Worm (Caenorhabditis elegans) whole organism, young adult: Measurements from ENCODE around the gene ZK899.5.
A peak's percentile ranks its signal among the peaks of the same experiment; 100 is the strongest.

Experiments used
- B0019.2 ChIP-seq: fragments of 200-800 bp; sonication (Bioruptor generic); conservative IDR thresholded peaks from 2 replicates; pipeline ENCODE4 v1.3.6; 2022; ENCODE audit warnings: missing genetic modification reagents, missing genetic modification characterization, missing compliant biosample characterization
- D2030.7 ChIP-seq: fragments of 200-800 bp; sonication (Bioruptor generic); IDR thresholded peaks from 2 replicates; pipeline ENCODE4 v1.3.6; 2022; ENCODE audit warnings: missing genetic modification reagents, missing genetic modification characterization, missing compliant biosample characterization
- F10E7.11 ChIP-seq: sonication (generic microtip); optimal IDR thresholded peaks from 2 replicates; lab custom pipeline; 2017; ENCODE audit warnings: mild to moderate bottlenecking, missing genetic modification characterization, moderate library complexity, missing compliant biosample characterization
- F39B2.1 ChIP-seq: fragments of 200-800 bp; sonication (Bioruptor generic); IDR thresholded peaks from 2 replicates; pipeline ENCODE4 v1.3.6; 2022; ENCODE audit warnings: missing genetic modification reagents, missing genetic modification characterization, missing compliant biosample characterization
- F52B5.7 ChIP-seq: sonication (generic microtip); optimal IDR thresholded peaks from 2 replicates; lab custom pipeline; 2016; ENCODE audit warnings: mild to moderate bottlenecking, missing genetic modification characterization, missing compliant biosample characterization
- F55B11.4 ChIP-seq: sonication (generic microtip); optimal IDR thresholded peaks from 2 replicates; lab custom pipeline; 2016; ENCODE audit warnings: missing compliant biosample characterization, missing genetic modification characterization, borderline replicate concordance; ENCODE audit not compliant: insufficient read depth
- T26A5.8 ChIP-seq: sonication (generic microtip); optimal IDR thresholded peaks from 2 replicates; lab custom pipeline; 2016; ENCODE audit warnings: missing genetic modification characterization, missing compliant biosample characterization
- Y53F4B.3 ChIP-seq: fragments of 200-800 bp; sonication (Bioruptor generic); IDR thresholded peaks from 2 replicates; pipeline ENCODE4 v1.3.6; 2022; ENCODE audit warnings: missing genetic modification reagents, missing genetic modification characterization, missing compliant biosample characterization
- Y53G8AR.9 ChIP-seq: fragments of 200-800 bp; sonication (Bioruptor generic); conservative IDR thresholded peaks from 2 replicates; pipeline ENCODE4 v1.3.6; 2022; ENCODE audit warnings: missing genetic modification reagents, missing genetic modification characterization, missing compliant biosample characterization
- Y56A3A.18 ChIP-seq: fragments of 200-800 bp; sonication (Bioruptor generic); IDR thresholded peaks from 2 replicates; pipeline ENCODE4 v1.3.6; 2022; ENCODE audit warnings: missing genetic modification reagents, missing genetic modification characterization, missing compliant biosample characterization
- Y67H2A.10 ChIP-seq: fragments of 200-800 bp; sonication (Bioruptor generic); conservative IDR thresholded peaks from 2 replicates; pipeline ENCODE4 v1.3.6; 2022; ENCODE audit warnings: missing genetic modification reagents, missing genetic modification characterization, missing compliant biosample characterization
- Y95B8A.8 ChIP-seq: fragments of 200-800 bp; sonication (Bioruptor generic); IDR thresholded peaks from 2 replicates; pipeline ENCODE4 v1.3.6; 2022; ENCODE audit warnings: missing genetic modification reagents, missing genetic modification characterization, missing compliant biosample characterization
- ZK185.1 ChIP-seq: sonication (generic microtip); optimal IDR thresholded peaks from 2 replicates; lab custom pipeline; 2016; ENCODE audit warnings: mild to moderate bottlenecking, missing genetic modification characterization, missing compliant biosample characterization; ENCODE audit not compliant: poor library complexity, severe bottlenecking
- ama-1 ChIP-seq, 3 experiments: fragments of 150-350 bp in 1 of 3; sonication (generic microtip) in 2 of 3; optimal IDR thresholded peaks; 2 replicates each; lab custom pipeline; 2014 to 2018; ENCODE audit warnings: missing biosample characterization in 2 of 3, missing genetic modification characterization in 2 of 3, missing genetic modification reagents in 2 of 3
- atf-7 ChIP-seq: sonication (generic microtip); optimal IDR thresholded peaks from 2 replicates; lab custom pipeline; 2017; ENCODE audit warnings: mild to moderate bottlenecking, missing genetic modification characterization, missing compliant biosample characterization
- attf-3 ChIP-seq: fragments of 200-800 bp; sonication (Bioruptor generic); conservative IDR thresholded peaks from 2 replicates; pipeline ENCODE4 v1.3.6; 2022; ENCODE audit warnings: missing genetic modification reagents, missing genetic modification characterization, missing compliant biosample characterization
- attf-5 ChIP-seq: fragments of 200-800 bp; sonication (Bioruptor generic); optimal IDR thresholded peaks from 2 replicates; lab custom pipeline; 2018; ENCODE audit warnings: mild to moderate bottlenecking, missing genetic modification characterization, missing compliant biosample characterization
- bed-1 ChIP-seq: fragments of 200-800 bp; sonication (Bioruptor generic); IDR thresholded peaks from 2 replicates; pipeline ENCODE4 v1.3.6; 2022; ENCODE audit warnings: missing genetic modification reagents, missing genetic modification characterization, missing compliant biosample characterization
- ccch-3 ChIP-seq: fragments of 200-800 bp; sonication (Bioruptor generic); optimal IDR thresholded peaks from 2 replicates; lab custom pipeline; 2018; ENCODE audit warnings: mild to moderate bottlenecking, missing genetic modification characterization, missing compliant biosample characterization
- cebp-1 ChIP-seq, 2 experiments: fragments of 200-800 bp in 1 of 2; sonication (Bioruptor generic) in 1 of 2; sonication (generic microtip) in 1 of 2; IDR thresholded peaks in 1 of 2; optimal IDR thresholded peaks in 1 of 2; 2 replicates each; pipeline versions ENCODE4 v1.3.6 to Lab custom; 2017 to 2022; ENCODE audit warnings: missing compliant biosample characterization in 2 of 2, missing genetic modification characterization in 2 of 2, mild to moderate bottlenecking in 1 of 2, missing genetic modification reagents in 1 of 2, moderate library complexity in 1 of 2
- cebp-2 ChIP-seq: fragments of 200-800 bp; sonication (Bioruptor generic); IDR thresholded peaks from 2 replicates; pipeline ENCODE4 v1.3.6; 2022; ENCODE audit warnings: missing genetic modification characterization, missing compliant biosample characterization
- ceh-100 ChIP-seq: fragments of 200-800 bp; sonication (Bioruptor generic); IDR thresholded peaks from 2 replicates; pipeline ENCODE4 v1.3.6; 2022; ENCODE audit warnings: missing genetic modification reagents, missing genetic modification characterization, missing compliant biosample characterization
- ceh-27 ChIP-seq: fragments of 200-800 bp; sonication (Bioruptor generic); optimal IDR thresholded peaks from 2 replicates; lab custom pipeline; 2018; ENCODE audit warnings: mild to moderate bottlenecking, missing genetic modification characterization, moderate library complexity, missing compliant biosample characterization
- ceh-40 ChIP-seq: fragments of 200-800 bp; sonication (Bioruptor generic); IDR thresholded peaks from 2 replicates; pipeline ENCODE4 v1.3.6; 2022; ENCODE audit warnings: missing genetic modification characterization, missing compliant biosample characterization
- ceh-79 ChIP-seq: sonication (generic microtip); optimal IDR thresholded peaks from 2 replicates; lab custom pipeline; 2017; ENCODE audit warnings: mild to moderate bottlenecking, missing genetic modification characterization, missing compliant biosample characterization
- dpff-1 ChIP-seq: sonication (generic microtip); optimal IDR thresholded peaks from 2 replicates; lab custom pipeline; 2017; ENCODE audit warnings: mild to moderate bottlenecking, missing genetic modification characterization, missing compliant biosample characterization
- efl-1 ChIP-seq: fragments of 150-350 bp; optimal IDR thresholded peaks from 2 replicates; lab custom pipeline; 2014; ENCODE audit warnings: missing biosample characterization, missing genetic modification reagents, missing genetic modification characterization
- egrh-3 ChIP-seq: fragments of 200-800 bp; sonication (Bioruptor generic); IDR thresholded peaks from 2 replicates; pipeline ENCODE4 v1.3.6; 2022; ENCODE audit warnings: missing genetic modification reagents, missing genetic modification characterization, missing compliant biosample characterization
- ekl-4 ChIP-seq: fragments of 200-800 bp; sonication (Bioruptor generic); IDR thresholded peaks from 2 replicates; pipeline ENCODE4 v1.3.6; 2022; ENCODE audit warnings: missing genetic modification reagents, missing genetic modification characterization, missing compliant biosample characterization
- hlh-12 ChIP-seq: sonication (generic microtip); optimal IDR thresholded peaks from 2 replicates; lab custom pipeline; 2016; ENCODE audit warnings: missing genetic modification characterization, missing compliant biosample characterization
- hlh-26 ChIP-seq: fragments of 200-800 bp; sonication (Bioruptor generic); conservative IDR thresholded peaks from 2 replicates; pipeline ENCODE4 v1.3.6; 2022; ENCODE audit warnings: missing genetic modification reagents, missing genetic modification characterization, missing compliant biosample characterization
- hmg-1.2 ChIP-seq: fragments of 200-800 bp; sonication (Bioruptor generic); IDR thresholded peaks from 2 replicates; pipeline ENCODE4 v1.3.6; 2022; ENCODE audit warnings: missing genetic modification reagents, missing genetic modification characterization, missing compliant biosample characterization
- hrde-1 ChIP-seq: sonication (generic microtip); optimal IDR thresholded peaks from 2 replicates; lab custom pipeline; 2016; ENCODE audit warnings: missing genetic modification characterization, mild to moderate bottlenecking, missing compliant biosample characterization, moderate library complexity, missing genotype, missing genetic modification reagents, borderline replicate concordance
- hsf-1 ChIP-seq: fragments of 200-800 bp; sonication (Bioruptor generic); IDR thresholded peaks from 2 replicates; pipeline ENCODE4 v1.3.6; 2022; ENCODE audit warnings: missing genetic modification reagents, missing genetic modification characterization, missing compliant biosample characterization
- let-607 ChIP-seq, 2 experiments: fragments of 200-800 bp in 1 of 2; sonication (Bioruptor generic) in 1 of 2; sonication (generic microtip) in 1 of 2; optimal IDR thresholded peaks; 2 replicates each; lab custom pipeline; 2016 to 2018; ENCODE audit warnings: mild to moderate bottlenecking in 2 of 2, missing compliant biosample characterization in 2 of 2, missing genetic modification characterization in 2 of 2, moderate library complexity in 2 of 2, missing genotype in 1 of 2
- lsy-27 ChIP-seq: sonication (generic microtip); optimal IDR thresholded peaks from 2 replicates; lab custom pipeline; 2017; ENCODE audit warnings: missing genetic modification characterization, mild to moderate bottlenecking, missing compliant biosample characterization, antibody characterized with exemption, missing genotype, borderline replicate concordance; ENCODE audit not compliant: insufficient read depth
- madf-10 ChIP-seq: sonication (generic microtip); optimal IDR thresholded peaks from 2 replicates; lab custom pipeline; 2016; ENCODE audit warnings: mild to moderate bottlenecking, missing genetic modification characterization, missing compliant biosample characterization
- madf-3 ChIP-seq: fragments of 200-800 bp; sonication (Bioruptor generic); IDR thresholded peaks from 2 replicates; pipeline ENCODE4 v1.3.6; 2022; ENCODE audit warnings: missing genetic modification reagents, missing genetic modification characterization, missing compliant biosample characterization
- nfyb-1 ChIP-seq: fragments of 200-800 bp; sonication (Bioruptor generic); IDR thresholded peaks from 2 replicates; pipeline ENCODE4 v1.3.6; 2022; ENCODE audit warnings: missing genetic modification reagents, missing genetic modification characterization, missing compliant biosample characterization
- snpc-1.3 ChIP-seq: sonication (generic microtip); optimal IDR thresholded peaks from 2 replicates; lab custom pipeline; 2017; ENCODE audit warnings: missing genetic modification characterization, mild to moderate bottlenecking, missing compliant biosample characterization, antibody characterized with exemption, moderate library complexity, missing genotype, missing genetic modification reagents; ENCODE audit not compliant: insufficient read depth
- tlf-1 ChIP-seq: fragments of 200-800 bp; sonication (Bioruptor generic); optimal IDR thresholded peaks from 2 replicates; lab custom pipeline; 2018; ENCODE audit warnings: mild to moderate bottlenecking, missing genetic modification characterization, missing compliant biosample characterization
- xnd-1 ChIP-seq: sonication (generic microtip); optimal IDR thresholded peaks from 2 replicates; lab custom pipeline; 2016; ENCODE audit warnings: missing genotype, missing genetic modification reagents, missing genetic modification characterization, missing compliant biosample characterization
- ztf-18 ChIP-seq: sonication (generic microtip); optimal IDR thresholded peaks from 2 replicates; lab custom pipeline; 2016; ENCODE audit warnings: missing genotype, mild to moderate bottlenecking, missing genetic modification characterization, missing compliant biosample characterization
- ztf-28 ChIP-seq: fragments of 200-800 bp; sonication (Bioruptor generic); IDR thresholded peaks from 2 replicates; pipeline ENCODE4 v1.3.6; 2022; ENCODE audit warnings: missing genetic modification reagents, missing genetic modification characterization, missing compliant biosample characterization
- ztf-3 ChIP-seq: fragments of 200-800 bp; sonication (Bioruptor generic); optimal IDR thresholded peaks from 2 replicates; lab custom pipeline; 2018; ENCODE audit warnings: mild to moderate bottlenecking, missing genetic modification characterization, missing compliant biosample characterization
- ztf-6 ChIP-seq: fragments of 200-800 bp; sonication (Bioruptor generic); IDR thresholded peaks from 2 replicates; pipeline ENCODE4 v1.3.6; 2022; ENCODE audit warnings: missing genetic modification reagents, missing genetic modification characterization, missing compliant biosample characterization

The ZK899.5 gene

ce11 chrX:9467573-9467972, 6.8 kb upstream of the ZK899.5 start:
- TF ChIP-seq ceh-27 (peak; percentile 59), ztf-28 (GFP tag; lab: Robert Waterston, UW) (no peak), hrde-1 (peak; percentile 45), let-607 (tag; optimal IDR thresholded peaks at IDR 0.05; lab: Kevin White, UChicago) (peak; percentile 14 to 32), ztf-18 (tag; lab: Kevin White, UChicago) (peak; percentile 66), hlh-26 (GFP tag; lab: Robert Waterston, UW) (no peak), F52B5.7 (tag; lab: Kevin White, UChicago) (no peak), Y53G8AR.9 (GFP tag; lab: Robert Waterston, UW) (no peak), bed-1 (GFP tag; lab: Robert Waterston, UW) (no peak), F10E7.11 (peak; percentile 39), hlh-12 (tag; lab: Kevin White, UChicago) (no peak), dpff-1 (no peak), ccch-3 (GFP tag; lab: Kevin White, UChicago) (no peak), F39B2.1 (GFP tag; lab: Robert Waterston, UW) (no peak), ceh-40 (GFP tag; lab: Robert Waterston, UW) (peak; percentile 79; the same call in 1 of the 2 replicates), Y53F4B.3 (GFP tag; lab: Robert Waterston, UW) (peak; percentile 31; the same call in 1 of the 2 replicates), cebp-2 (GFP tag; lab: Robert Waterston, UW) (no peak), egrh-3 (no peak), F55B11.4 (tag; lab: Kevin White, UChicago) (no peak), cebp-1 (GFP tag; IDR thresholded peaks at IDR 0.05; lab: Robert Waterston, UW) (0 out of 2 replicates have a peak, but pooled peaks have one; percentile 33), cebp-1 (tag; optimal IDR thresholded peaks at IDR 0.05; lab: Kevin White, UChicago) (no peak), lsy-27 (tag; lab: Kevin White, UChicago) (no peak), ceh-79 (tag; lab: Kevin White, UChicago) (peak; percentile 54), hmg-1.2 (GFP tag; lab: Robert Waterston, UW) (peak; percentile 84), Y56A3A.18 (GFP tag; lab: Robert Waterston, UW) (peak; percentile 88), hsf-1 (GFP tag; lab: Robert Waterston, UW) (no peak), Y95B8A.8 (no peak), B0019.2 (GFP tag; lab: Robert Waterston, UW) (no peak), tlf-1 (GFP tag; lab: Kevin White, UChicago) (peak; percentile 47), ztf-6 (GFP tag; lab: Robert Waterston, UW) (peak; percentile 53; the same call in 1 of the 2 replicates), attf-3 (GFP tag; lab: Robert Waterston, UW) (peak; percentile 44), xnd-1 (no peak), ztf-3 (GFP tag; lab: Kevin White, UChicago) (peak; percentile 51), ama-1 (optimal IDR thresholded peaks at IDR 0.05; lab: Kevin White, UChicago) (no peak), ama-1 (GFP tag; optimal IDR thresholded peaks at IDR 0.05; lab: Kevin White, UChicago) (peak in 1 of 2 experiments; percentile 72), ekl-4 (GFP tag; lab: Robert Waterston, UW) (no peak), D2030.7 (GFP tag; lab: Robert Waterston, UW) (peak; percentile 70), atf-7 (peak; percentile 83), nfyb-1 (GFP tag; lab: Robert Waterston, UW) (peak; percentile 80), efl-1 (GFP tag; lab: Kevin White, UChicago) (no peak), Y67H2A.10 (GFP tag; lab: Robert Waterston, UW) (no peak), ZK185.1 (tag; lab: Kevin White, UChicago) (peak; percentile 95), ceh-100 (GFP tag; lab: Robert Waterston, UW) (peak; percentile 29; the same call in 1 of the 2 replicates), snpc-1.3 (peak; percentile 75), attf-5 (no peak), T26A5.8 (tag; lab: Kevin White, UChicago) (no peak), madf-10 (peak; percentile 78), madf-3 (GFP tag; lab: Robert Waterston, UW) (0 out of 2 replicates have a peak, but pooled peaks have one; percentile 46)
